Fruit fly (Drosophila melanogaster): Measurements from ENCODE around the gene CG14671.

Gene CG14671

dm6 chr3R:5594878-5595277 lies 30.3 kb upstream of the CG14671 start:
- TF ChIP-seq Doc2 (GFP tag; IDR thresholded peaks at IDR 0.05), result no peak
- TF ChIP-seq pum (GFP tag; optimal IDR thresholded peaks at IDR 0.05), result no peak
- no peak for TF ChIP-seq Atf3 (GFP tag; optimal IDR thresholded peaks at IDR 0.05)
- no peak for TF ChIP-seq CG8281 (tag; optimal IDR thresholded peaks at IDR 0.05)
- no peak for TF ChIP-seq hth (optimal IDR thresholded peaks at IDR 0.05)
- TF ChIP-seq CG9932 (GFP tag; IDR thresholded peaks at IDR 0.05), result no peak
- no peak for TF ChIP-seq zfh1 (GFP tag; IDR thresholded peaks at IDR 0.05)
- no peak for TF ChIP-seq Trl (optimal IDR thresholded peaks at IDR 0.05)
- TF ChIP-seq Trl (GFP tag; optimal IDR thresholded peaks at IDR 0.05), result no peak
- peak; percentile 54 for TF ChIP-seq Med (GFP tag)
- no peak for TF ChIP-seq ash1 (GFP tag; optimal IDR thresholded peaks at IDR 0.05)
- TF ChIP-seq caup (GFP tag; optimal IDR thresholded peaks at IDR 0.05; ENCODE audit: severe bottlenecking), result no peak
- TF ChIP-seq phol (tag; optimal IDR thresholded peaks at IDR 0.05), result no peak
- TF ChIP-seq fru (optimal IDR thresholded peaks at IDR 0.05), result no peak
- TF ChIP-seq CG2202 (tag; optimal IDR thresholded peaks at IDR 0.05), result no peak
- peak; percentile 86; the same call in 2 of the 3 replicates for TF ChIP-seq CG2199 (GFP tag; IDR thresholded peaks at IDR 0.05)
- peak; percentile 11 for TF ChIP-seq CTCF (GFP tag; optimal IDR thresholded peaks at IDR 0.05)
- no peak for TF ChIP-seq CG16863 (GFP tag; optimal IDR thresholded peaks at IDR 0.05)
- TF ChIP-seq Hey (tag; optimal IDR thresholded peaks at IDR 0.05), result no peak
- TF ChIP-seq CG3281 (GFP tag; optimal IDR thresholded peaks at IDR 0.05), result no peak
- no peak for TF ChIP-seq slp2 (GFP tag; optimal IDR thresholded peaks at IDR 0.05)
- TF ChIP-seq nom (GFP tag; optimal IDR thresholded peaks at IDR 0.05), result peak; percentile 11
- TF ChIP-seq Gug (GFP tag; IDR thresholded peaks at IDR 0.05), result no peak
- TF ChIP-seq CG15073 (GFP tag; optimal IDR thresholded peaks at IDR 0.05), result peak; percentile 73
- no peak for TF ChIP-seq CG2712 (tag; optimal IDR thresholded peaks at IDR 0.05)
- TF ChIP-seq z (GFP tag; IDR thresholded peaks at IDR 0.05), result no peak
- TF ChIP-seq HmgZ (tag; optimal IDR thresholded peaks at IDR 0.05), result peak; percentile 33
- no peak for TF ChIP-seq Mes4 (GFP tag; optimal IDR thresholded peaks at IDR 0.05)
- no peak for TF ChIP-seq CG7839 (tag; optimal IDR thresholded peaks at IDR 0.05)
- no peak for TF ChIP-seq CG11504 (tag; optimal IDR thresholded peaks at IDR 0.05)
- no peak for TF ChIP-seq CG18011 (GFP tag; optimal IDR thresholded peaks at IDR 0.05)
- no peak for TF ChIP-seq p53 (GFP tag; optimal IDR thresholded peaks at IDR 0.05)
- no peak for TF ChIP-seq CG7556 (GFP tag; optimal IDR thresholded peaks at IDR 0.05)
- no peak for TF ChIP-seq HLH54F (GFP tag; optimal IDR thresholded peaks at IDR 0.05)
- TF ChIP-seq CG15601 (tag; optimal IDR thresholded peaks at IDR 0.05), result no peak
- no peak for TF ChIP-seq C15 (GFP tag; IDR thresholded peaks at IDR 0.05)
- TF ChIP-seq CkIIα-i1 (GFP tag; IDR thresholded peaks at IDR 0.05), result no peak
- TF ChIP-seq CG7928 (GFP tag; optimal IDR thresholded peaks at IDR 0.05), result no peak
- no peak for TF ChIP-seq CG17361 (GFP tag; IDR thresholded peaks at IDR 0.05)

DNA sequence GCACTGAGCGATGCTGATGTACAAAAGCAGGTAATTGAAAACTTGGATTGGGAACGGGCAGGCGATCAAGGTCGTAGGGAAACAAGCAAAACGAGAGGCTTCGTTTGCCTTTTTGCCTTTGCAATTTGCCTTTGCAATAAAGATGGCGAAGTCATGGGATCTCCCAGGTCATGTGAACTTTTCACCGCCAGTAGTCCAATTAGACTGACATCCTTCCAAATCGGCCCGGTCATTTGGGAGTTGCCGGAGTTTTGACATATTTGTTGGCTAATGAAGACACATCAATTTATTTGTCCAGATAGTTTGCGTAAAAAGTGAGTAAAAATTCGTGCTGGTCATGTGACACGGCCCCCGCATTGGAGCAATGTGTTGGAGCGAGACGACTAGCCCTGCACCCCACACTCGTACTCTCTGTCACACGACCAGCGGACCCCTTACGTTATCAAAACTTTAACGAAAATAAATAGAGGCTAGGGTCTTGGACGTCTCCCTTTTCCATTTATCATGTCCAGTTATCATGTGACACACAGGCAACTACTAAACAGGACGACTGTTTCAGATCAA lies 27.5 kb upstream of the CG14671 start:
- TF ChIP-seq CG10321 (GFP tag; IDR thresholded peaks at IDR 0.05) (peak; percentile 96), CG17385 (GFP tag; optimal IDR thresholded peaks at IDR 0.05) (no peak), Usf (GFP tag; optimal IDR thresholded peaks at IDR 0.05) (peak; percentile 91), CG8388 (GFP tag; optimal IDR thresholded peaks at IDR 0.05) (no peak), B-H2 (GFP tag; optimal IDR thresholded peaks at IDR 0.05) (peak; percentile 28), cad (GFP tag; optimal IDR thresholded peaks at IDR 0.05) (peak; percentile 39), z (GFP tag; IDR thresholded peaks at IDR 0.05) (no peak), Elba2 (GFP tag; optimal IDR thresholded peaks at IDR 0.05) (peak; percentile 71), Deaf1 (tag; optimal IDR thresholded peaks at IDR 0.05) (peak; percentile 41), MESR4 (GFP tag; optimal IDR thresholded peaks at IDR 0.05) (peak; percentile 13), HLH4C (GFP tag; IDR thresholded peaks at IDR 0.05; ENCODE audit: partially characterized antibody) (peak; percentile 45; the same call in 1 of the 3 replicates), amos (GFP tag; IDR thresholded peaks at IDR 0.05; ENCODE audit: partially characterized antibody) (peak; percentile 33; the same call in 1 of the 2 replicates), Nf-YC (tag; optimal IDR thresholded peaks at IDR 0.05) (peak; percentile 63), CG8290 (GFP tag; optimal IDR thresholded peaks at IDR 0.05) (no peak), CG8290 (tag; optimal IDR thresholded peaks at IDR 0.05) (peak in 1 of 2 experiments; percentile 19), CG8478 (optimal IDR thresholded peaks at IDR 0.05) (peak; percentile 17), Med (GFP tag) (peak; percentile 73), h (optimal IDR thresholded peaks at IDR 0.05) (no peak), YL-1 (GFP tag; optimal IDR thresholded peaks at IDR 0.05) (peak; percentile 78)
